Fruit fly (Drosophila melanogaster): Measurements from ENCODE around the gene EMC4.
A peak's percentile ranks its signal among the peaks of the same experiment; 100 is the strongest.

The EMC4 gene

DNA sequence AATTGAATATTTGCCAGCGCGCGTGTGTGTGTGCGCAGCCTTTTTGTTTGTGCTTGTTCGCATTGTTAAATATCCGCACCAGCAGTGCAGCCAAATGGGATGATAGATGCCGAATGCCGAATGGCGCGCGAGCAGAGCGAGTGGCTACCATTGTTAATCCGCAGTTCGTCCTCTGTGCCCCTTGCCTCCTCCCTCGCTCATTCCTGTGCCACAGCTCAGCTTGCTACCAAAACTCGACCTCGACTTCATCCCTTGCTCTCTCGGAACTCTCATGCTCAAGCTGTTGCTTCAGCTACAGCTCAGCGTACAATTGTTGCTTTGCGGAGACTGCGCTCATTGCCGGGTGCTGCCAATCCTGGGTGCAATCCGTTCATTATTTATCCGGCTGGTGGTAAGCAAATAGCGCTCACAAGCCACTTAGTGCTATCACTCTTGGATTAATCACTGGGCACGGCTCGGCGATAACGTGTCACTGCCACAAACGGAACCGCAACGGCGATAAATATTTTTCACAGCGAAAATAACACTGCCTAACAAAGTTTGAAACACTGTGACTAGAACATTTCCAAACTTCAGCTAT is 41.4 kb upstream of the EMC4 start (continued):
- peak; percentile 59 for TF ChIP-seq pros (GFP tag; optimal IDR thresholded peaks at IDR 0.05)
- 0 out of 4 replicates have a peak, but pooled peaks have one; percentile 51 for TF ChIP-seq chinmo (GFP tag; IDR thresholded peaks at IDR 0.05; ENCODE audit: partially characterized antibody)
- TF ChIP-seq Trl (optimal IDR thresholded peaks at IDR 0.05): peak; percentile 13 to 41
- TF ChIP-seq Trl (GFP tag; optimal IDR thresholded peaks at IDR 0.05): no peak
- no peak for TF ChIP-seq crc (GFP tag; optimal IDR thresholded peaks at IDR 0.05)
- peak; percentile 33 for TF ChIP-seq ewg (GFP tag; optimal IDR thresholded peaks at IDR 0.05)

DNA sequence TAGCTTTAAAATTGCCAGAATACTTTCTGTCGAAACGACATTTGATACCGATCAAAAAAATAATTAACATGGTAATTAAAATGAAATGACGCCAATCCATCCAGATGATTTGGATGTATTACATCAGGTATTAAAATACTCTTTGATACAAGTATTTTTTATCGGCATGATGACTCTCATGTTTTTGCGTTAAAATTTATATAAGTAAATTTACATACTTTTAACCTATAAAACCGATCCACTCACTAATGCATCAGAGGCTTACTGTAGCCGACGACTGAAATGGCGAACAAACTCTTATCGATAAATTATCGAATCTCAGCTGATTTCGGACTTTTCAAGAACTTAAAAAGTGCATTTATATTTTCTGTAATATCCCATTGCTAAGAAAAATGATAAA is 33.6 kb upstream of the EMC4 start, which contains the start of gene BoYb:
TSS of gene BoYb (plus strand) at position 301 of the 400 bp plus-strand sequence.
- no peak for TF ChIP-seq Hr3 (GFP tag; optimal IDR thresholded peaks at IDR 0.05)
- no peak for TF ChIP-seq fd96Cb (tag; optimal IDR thresholded peaks at IDR 0.05)
- no peak for TF ChIP-seq CG15514 (GFP tag; optimal IDR thresholded peaks at IDR 0.05)
- TF ChIP-seq luna (GFP tag; optimal IDR thresholded peaks at IDR 0.05): no peak
- TF ChIP-seq prd (optimal IDR thresholded peaks at IDR 0.05): no peak
- no peak for TF ChIP-seq prd (GFP tag; IDR thresholded peaks at IDR 0.05)
- TF ChIP-seq B-H2 (GFP tag; optimal IDR thresholded peaks at IDR 0.05): no peak
- TF ChIP-seq zfh1 (GFP tag; IDR thresholded peaks at IDR 0.05): no peak
- TF ChIP-seq Optix (GFP tag; IDR thresholded peaks at IDR 0.05): no peak
- TF ChIP-seq odd (GFP tag; optimal IDR thresholded peaks at IDR 0.05): no peak
- TF ChIP-seq ro (GFP tag; IDR thresholded peaks at IDR 0.05): no peak
- TF ChIP-seq dysf (GFP tag; IDR thresholded peaks at IDR 0.05): no peak
- TF ChIP-seq Ets97D (GFP tag; optimal IDR thresholded peaks at IDR 0.05): no peak
- no peak for TF ChIP-seq TFAM (GFP tag; optimal IDR thresholded peaks at IDR 0.05)
- no peak for TF ChIP-seq CoRest (tag; optimal IDR thresholded peaks at IDR 0.05)
- no peak for TF ChIP-seq zfh2 (GFP tag; optimal IDR thresholded peaks at IDR 0.05)
- no peak for TF ChIP-seq chif (GFP tag; optimal IDR thresholded peaks at IDR 0.05)
- TF ChIP-seq Dek (tag; optimal IDR thresholded peaks at IDR 0.05): no peak

DNA sequence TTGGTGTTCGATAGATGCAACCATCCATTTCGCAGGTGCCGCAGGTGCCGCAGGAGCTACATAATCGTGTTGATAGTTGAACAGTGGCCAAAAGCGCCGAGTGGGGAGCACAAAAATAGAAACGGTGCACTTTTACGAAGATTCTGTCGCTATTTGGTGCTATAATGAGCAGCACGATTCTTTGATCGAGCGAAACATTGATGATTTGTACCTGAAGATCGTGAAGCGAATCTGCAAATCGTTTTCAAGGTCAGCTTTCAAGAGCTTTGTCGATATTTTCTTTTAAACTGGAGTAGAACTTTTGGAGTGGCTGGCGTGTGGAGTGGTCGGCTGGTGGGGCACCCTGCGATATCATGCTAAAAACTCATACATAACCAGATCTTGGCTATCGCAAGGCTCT is 30.4 kb upstream of the EMC4 start, which contains the start of gene CG11131:
TSS of gene CG11131 (plus strand) at position 301 of the 400 bp plus-strand sequence.
- no peak for TF ChIP-seq Lpt (GFP tag; optimal IDR thresholded peaks at IDR 0.05)
- no peak for TF ChIP-seq CG9437 (GFP tag; optimal IDR thresholded peaks at IDR 0.05)
- no peak for TF ChIP-seq vvl (GFP tag; IDR thresholded peaks at IDR 0.05)
- TF ChIP-seq dpn (GFP tag; optimal IDR thresholded peaks at IDR 0.05): no peak
- TF ChIP-seq CG3995 (GFP tag; optimal IDR thresholded peaks at IDR 0.05): no peak
- TF ChIP-seq CG17385 (GFP tag; optimal IDR thresholded peaks at IDR 0.05): no peak
- no peak for TF ChIP-seq gsb (GFP tag; IDR thresholded peaks at IDR 0.05)
- no peak for TF ChIP-seq Lim3 (GFP tag; IDR thresholded peaks at IDR 0.05)
- no peak for TF ChIP-seq nerfin-1 (tag; optimal IDR thresholded peaks at IDR 0.05)
- no peak for TF ChIP-seq crc (GFP tag; optimal IDR thresholded peaks at IDR 0.05)
- no peak for TF ChIP-seq Hmr (GFP tag; optimal IDR thresholded peaks at IDR 0.05)
- TF ChIP-seq wdn (GFP tag; IDR thresholded peaks at IDR 0.05): no peak
- TF ChIP-seq trem (tag; optimal IDR thresholded peaks at IDR 0.05): no peak
- no peak for TF ChIP-seq CG15514 (GFP tag; optimal IDR thresholded peaks at IDR 0.05)

DNA sequence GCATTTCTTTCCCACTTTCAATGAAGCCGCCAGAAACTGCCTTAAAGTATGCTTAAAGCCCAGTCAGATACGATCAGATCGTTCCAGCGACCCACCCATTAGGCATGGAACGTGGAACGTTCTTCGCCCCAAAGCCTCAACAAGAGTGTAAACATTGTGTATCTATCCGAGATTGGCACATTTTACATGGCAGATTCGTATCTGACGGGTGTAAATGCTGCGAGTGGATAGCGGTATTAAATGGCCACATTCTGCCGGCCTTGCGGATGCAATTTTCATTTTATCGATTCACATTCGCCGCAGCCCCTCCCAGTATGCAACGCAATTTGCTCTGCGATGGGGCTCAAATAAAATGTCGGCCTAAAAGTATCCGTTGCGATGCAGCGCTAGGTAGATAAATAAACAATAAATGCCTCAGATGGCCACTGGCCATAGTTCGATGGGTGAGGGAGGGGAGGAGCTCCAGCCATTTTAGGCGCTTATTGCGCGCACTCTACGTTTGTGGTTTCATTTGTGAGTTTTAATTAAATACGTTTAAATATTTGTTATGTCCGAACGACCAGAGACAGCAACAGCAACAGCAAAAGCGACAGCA is 26.7 kb upstream of the EMC4 start:
- TF ChIP-seq CG9797 (GFP tag; optimal IDR thresholded peaks at IDR 0.05): no peak
- TF ChIP-seq CG12219 (GFP tag; optimal IDR thresholded peaks at IDR 0.05): no peak
- TF ChIP-seq fu2 (GFP tag; optimal IDR thresholded peaks at IDR 0.05): no peak
- no peak for TF ChIP-seq HLHmδ (GFP tag; optimal IDR thresholded peaks at IDR 0.05)
- peak; percentile 90 for TF ChIP-seq CG8478 (optimal IDR thresholded peaks at IDR 0.05)
- TF ChIP-seq Mes4 (GFP tag; optimal IDR thresholded peaks at IDR 0.05): no peak
- TF ChIP-seq CG8944 (GFP tag; optimal IDR thresholded peaks at IDR 0.05): no peak
- TF ChIP-seq CG34422 (GFP tag; IDR thresholded peaks at IDR 0.05): no peak
- no peak for TF ChIP-seq CG17359 (tag; optimal IDR thresholded peaks at IDR 0.05)
- peak; percentile 46 for TF ChIP-seq CTCF (GFP tag; optimal IDR thresholded peaks at IDR 0.05)
- TF ChIP-seq Taf1 (GFP tag; IDR thresholded peaks at IDR 0.05): no peak
- no peak for TF ChIP-seq NK7.1 (GFP tag; optimal IDR thresholded peaks at IDR 0.05)
- no peak for TF ChIP-seq CG6689 (GFP tag; IDR thresholded peaks at IDR 0.05)
- TF ChIP-seq Hey (tag; optimal IDR thresholded peaks at IDR 0.05): no peak
